Fruit fly (Drosophila melanogaster): Measurements from ENCODE around the gene sfl.

dm6 chr3L:6451572-6451971, 43.9 kb upstream of the sfl start:
- no peak for TF ChIP-seq CG10348 (GFP tag; IDR thresholded peaks at IDR 0.05)
- TF ChIP-seq Ets98B (GFP tag; IDR thresholded peaks at IDR 0.05): no peak
- TF ChIP-seq rn (GFP tag; IDR thresholded peaks at IDR 0.05): no peak
- TF ChIP-seq CG8159 (tag; optimal IDR thresholded peaks at IDR 0.05): no peak
- no peak for TF ChIP-seq EcR (GFP tag; optimal IDR thresholded peaks at IDR 0.05)
- TF ChIP-seq CG32121 (GFP tag; IDR thresholded peaks at IDR 0.05): no peak
- no peak for TF ChIP-seq Pif1A (GFP tag; optimal IDR thresholded peaks at IDR 0.05)
- TF ChIP-seq CG8301 (tag; optimal IDR thresholded peaks at IDR 0.05): no peak
- no peak for TF ChIP-seq CG13204 (GFP tag; optimal IDR thresholded peaks at IDR 0.05)

Measured in whole organism, pupa.